Fruit fly (Drosophila melanogaster): Measurements from ENCODE around the gene Nlg3.

DNA sequence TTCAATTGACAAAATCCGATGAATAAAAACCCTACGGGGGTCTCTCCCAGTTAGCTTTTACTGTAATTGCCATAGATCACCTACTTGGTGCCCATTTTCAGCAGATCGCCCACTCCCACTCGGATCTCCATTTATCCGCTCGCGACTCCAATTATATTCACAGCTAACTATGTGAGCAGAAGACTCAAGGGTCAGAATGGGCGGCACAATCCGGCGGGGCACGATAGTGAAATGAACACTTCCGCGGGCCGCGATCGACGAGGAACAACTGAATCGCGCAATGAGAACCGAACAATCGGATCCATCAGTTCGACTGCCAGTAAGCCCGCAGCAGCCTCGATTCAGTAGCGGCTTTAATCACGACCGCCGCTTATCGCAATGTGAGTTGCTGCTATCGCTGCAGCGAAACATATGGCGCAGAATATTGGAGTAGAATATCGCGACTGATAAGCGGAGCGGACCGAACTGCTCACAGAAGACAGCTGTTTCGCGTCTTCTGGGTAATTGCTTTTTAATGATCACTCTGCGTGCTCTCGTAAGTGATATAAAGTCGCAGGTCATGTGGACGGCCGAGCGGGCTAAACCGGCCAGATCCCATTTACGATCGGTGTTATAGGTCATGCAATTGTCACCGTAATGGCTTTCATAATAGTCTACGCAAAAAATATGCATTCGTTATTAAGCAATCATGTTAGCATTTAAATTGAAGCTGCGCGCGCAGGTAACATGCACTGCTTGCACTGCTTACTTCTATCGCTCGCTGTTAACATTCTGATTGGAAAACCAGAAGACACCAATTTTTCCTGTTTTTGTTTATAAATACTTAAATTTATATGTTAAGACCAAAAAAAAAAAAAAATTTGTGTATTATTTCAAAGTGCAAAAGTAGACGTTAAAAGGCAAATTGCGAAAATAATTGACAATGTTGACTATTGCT is 90.2 kb downstream of the Nlg3 start, which contains the start of gene alpha-Est1:
- TF ChIP-seq usp (GFP tag; optimal IDR thresholded peaks at IDR 0.05), result no peak
- no peak for TF ChIP-seq psq (optimal IDR thresholded peaks at IDR 0.05)
- no peak for TF ChIP-seq pan (optimal IDR thresholded peaks at IDR 0.05)
